Worm (Caenorhabditis elegans): Measurements from ENCODE around the gene sqv-3.

ce11 chrIII:9743239-9743638 lies 36.9 kb downstream of the sqv-3 start, which contains the start of gene T05G5.1:
- TF ChIP-seq W03F9.2 (tag; optimal IDR thresholded peaks at IDR 0.05): no peak
- no peak for TF ChIP-seq him-1 (tag; optimal IDR thresholded peaks at IDR 0.05)
